Fruit fly (Drosophila melanogaster) whole organism, embryonic: Measurements from ENCODE around the gene Iyd.

Experiments used
- ATbp ChIP-seq: fragments of 200-800 bp; sonication (Bioruptor generic); optimal IDR thresholded peaks from 2 replicates; lab custom pipeline; 2017; ENCODE audit warnings: missing biosample characterization, mild to moderate bottlenecking, missing genetic modification characterization, missing genetic modification reagents
- Asciz ChIP-seq: fragments of 200-800 bp; sonication (Bioruptor generic); optimal IDR thresholded peaks from 2 replicates; lab custom pipeline; 2017; ENCODE audit warnings: missing biosample characterization, mild to moderate bottlenecking, missing genetic modification characterization, missing genetic modification reagents
- Atf-2 ChIP-seq: fragments of 200-800 bp; sonication (Bioruptor generic); optimal IDR thresholded peaks from 2 replicates; lab custom pipeline; 2016; ENCODE audit warnings: missing biosample characterization, missing genetic modification characterization
- CG11247 ChIP-seq: fragments of 200-800 bp; sonication (Bioruptor generic); IDR thresholded peaks from 2 replicates; pipeline ENCODE4 v1.3.6; 2022; ENCODE audit warnings: missing biosample characterization, missing genetic modification characterization
- CG12071 ChIP-seq: fragments of 200-800 bp; sonication (Bioruptor generic); optimal IDR thresholded peaks from 3 replicates; lab custom pipeline; 2018; ENCODE audit warnings: missing biosample characterization, mild to moderate bottlenecking, missing genetic modification characterization
- CG12299 ChIP-seq: fragments of 200-800 bp; sonication (Bioruptor generic); optimal IDR thresholded peaks from 2 replicates; lab custom pipeline; 2018; ENCODE audit warnings: missing biosample characterization, mild to moderate bottlenecking, missing genetic modification characterization
- CG12391 ChIP-seq: fragments of 200-800 bp; sonication (Bioruptor generic); optimal IDR thresholded peaks from 3 replicates; lab custom pipeline; 2018; ENCODE audit warnings: missing biosample characterization, mild to moderate bottlenecking, missing genetic modification characterization, moderate library complexity
- CG12744 ChIP-seq: fragments of 200-800 bp; sonication (Bioruptor generic); optimal IDR thresholded peaks from 2 replicates; lab custom pipeline; 2016; ENCODE audit warnings: missing biosample characterization, missing genetic modification characterization
- CG14667 ChIP-seq: fragments of 200-800 bp; sonication (Bioruptor generic); IDR thresholded peaks from 2 replicates; pipeline ENCODE4 v1.3.6; 2022; ENCODE audit warnings: missing biosample characterization, missing genetic modification characterization
- CG15514 ChIP-seq: fragments of 200-800 bp; sonication (Bioruptor generic); optimal IDR thresholded peaks from 3 replicates; lab custom pipeline; 2017; ENCODE audit warnings: missing biosample characterization, missing genetic modification characterization, mild to moderate bottlenecking, moderate library complexity, missing genetic modification reagents
- CG15696 ChIP-seq: fragments of 200-800 bp; sonication (Bioruptor generic); optimal IDR thresholded peaks from 2 replicates; lab custom pipeline; 2019; ENCODE audit warnings: missing biosample characterization, mild to moderate bottlenecking, missing genetic modification characterization, moderate library complexity
- CG1792 ChIP-seq: fragments of 200-800 bp; sonication (Bioruptor generic); optimal IDR thresholded peaks from 2 replicates; lab custom pipeline; 2016; ENCODE audit warnings: missing biosample characterization, missing genetic modification characterization
- CG18476 ChIP-seq: fragments of 200-800 bp; sonication (Bioruptor generic); optimal IDR thresholded peaks from 2 replicates; lab custom pipeline; 2016; ENCODE audit warnings: missing biosample characterization, mild to moderate bottlenecking, missing genetic modification characterization
- CG2199 ChIP-seq: fragments of 200-800 bp; sonication (Bioruptor generic); IDR thresholded peaks from 3 replicates; pipeline ENCODE4 v1.3.6; 2022; ENCODE audit warnings: missing biosample characterization, missing genetic modification characterization
- CG2202 ChIP-seq: fragments of 200-800 bp; sonication (Bioruptor generic); optimal IDR thresholded peaks from 2 replicates; lab custom pipeline; 2018; ENCODE audit warnings: missing biosample characterization, mild to moderate bottlenecking, missing genetic modification characterization
- CG2678 ChIP-seq: fragments of 200-800 bp; sonication (Bioruptor generic); optimal IDR thresholded peaks from 3 replicates; lab custom pipeline; 2019; ENCODE audit warnings: missing biosample characterization, mild to moderate bottlenecking, missing genetic modification characterization, moderate library complexity
- CG34376 ChIP-seq: fragments of 200-800 bp; sonication (Bioruptor generic); optimal IDR thresholded peaks from 2 replicates; lab custom pipeline; 2018; ENCODE audit warnings: missing biosample characterization, mild to moderate bottlenecking, missing genetic modification characterization
- CG34422 ChIP-seq: fragments of 200-800 bp; sonication (Bioruptor generic); IDR thresholded peaks from 3 replicates; pipeline ENCODE4 v1.3.6; 2022; ENCODE audit warnings: missing biosample characterization, missing genetic modification characterization
- CG3838 ChIP-seq: fragments of 200-800 bp; sonication (Bioruptor generic); optimal IDR thresholded peaks from 3 replicates; lab custom pipeline; 2016; ENCODE audit warnings: missing biosample characterization, missing genetic modification characterization
- CG5245 ChIP-seq: fragments of 200-800 bp; sonication (Bioruptor generic); optimal IDR thresholded peaks from 3 replicates; lab custom pipeline; 2016; ENCODE audit warnings: missing biosample characterization, missing genetic modification characterization
- CG6254 ChIP-seq: fragments of 200-800 bp; sonication (Bioruptor generic); optimal IDR thresholded peaks from 3 replicates; lab custom pipeline; 2017; ENCODE audit warnings: mild to moderate bottlenecking, missing biosample characterization, missing genetic modification reagents, missing genetic modification characterization
- CG7928 ChIP-seq: fragments of 200-800 bp; sonication (Bioruptor generic); optimal IDR thresholded peaks from 2 replicates; lab custom pipeline; 2017; ENCODE audit warnings: missing biosample characterization, mild to moderate bottlenecking, missing genetic modification characterization
- CG8359 ChIP-seq: fragments of 200-800 bp; sonication (Bioruptor generic); optimal IDR thresholded peaks from 2 replicates; lab custom pipeline; 2017; ENCODE audit warnings: missing biosample characterization, mild to moderate bottlenecking, missing genetic modification characterization, borderline replicate concordance
- Dip3 ChIP-seq: fragments of 200-800 bp; sonication (Bioruptor generic); optimal IDR thresholded peaks from 3 replicates; lab custom pipeline; 2016; ENCODE audit warnings: missing biosample characterization, missing genetic modification characterization
- Dref ChIP-seq: fragments of 200-800 bp; sonication (Bioruptor generic); IDR thresholded peaks from 2 replicates; pipeline ENCODE4 v1.3.6; 2022; ENCODE audit warnings: missing biosample characterization, missing genetic modification characterization
- Fer1 ChIP-seq: fragments of 200-800 bp; sonication (Bioruptor generic); optimal IDR thresholded peaks from 2 replicates; lab custom pipeline; 2017; ENCODE audit warnings: missing biosample characterization, mild to moderate bottlenecking, missing genetic modification characterization
- Fer2 ChIP-seq: fragments of 200-800 bp; sonication (Bioruptor generic); optimal IDR thresholded peaks from 2 replicates; lab custom pipeline; 2018; ENCODE audit warnings: missing biosample characterization, mild to moderate bottlenecking, missing genetic modification characterization, moderate library complexity
- Lpt ChIP-seq: fragments of >200 bp; optimal IDR thresholded peaks from 2 replicates; lab custom pipeline; 2018; ENCODE audit warnings: missing biosample characterization, missing genetic modification characterization
- Med ChIP-seq: fragments of 200-800 bp; sonication (Bioruptor generic); peaks from one replicate; lab custom pipeline; 2016; ENCODE audit warnings: missing biosample characterization, missing genetic modification characterization, mild to moderate bottlenecking, inconsistent platforms, moderate library complexity
- PHDP ChIP-seq: fragments of 200-800 bp; sonication (Bioruptor generic); optimal IDR thresholded peaks from 3 replicates; lab custom pipeline; 2018; ENCODE audit warnings: missing biosample characterization, mild to moderate bottlenecking, missing genetic modification characterization, moderate library complexity
- Rfx ChIP-seq: fragments of 200-800 bp; sonication (Bioruptor generic); IDR thresholded peaks from 2 replicates; pipeline ENCODE4 v1.3.6; 2022; ENCODE audit warnings: missing biosample characterization, missing genetic modification characterization
- ap ChIP-seq: fragments of 200-800 bp; sonication (Bioruptor generic); IDR thresholded peaks from 2 replicates; pipeline ENCODE4 v1.3.6; 2022; ENCODE audit warnings: missing biosample characterization, missing genetic modification characterization
- cwo ChIP-seq: fragments of 200-800 bp; sonication (Bioruptor generic); optimal IDR thresholded peaks from 3 replicates; lab custom pipeline; 2017; ENCODE audit warnings: missing biosample characterization, missing genetic modification characterization, mild to moderate bottlenecking, moderate library complexity, missing genetic modification reagents
- fd64A ChIP-seq: fragments of 200-800 bp; sonication (Bioruptor generic); optimal IDR thresholded peaks from 3 replicates; lab custom pipeline; 2018; ENCODE audit warnings: missing biosample characterization, mild to moderate bottlenecking, missing genetic modification characterization
- fu2 ChIP-seq: fragments of 200-800 bp; sonication (Bioruptor generic); optimal IDR thresholded peaks from 2 replicates; lab custom pipeline; 2016; ENCODE audit warnings: missing biosample characterization, missing genetic modification characterization
- grau ChIP-seq: fragments of 200-800 bp; optimal IDR thresholded peaks from 3 replicates; lab custom pipeline; 2019; ENCODE audit warnings: missing biosample characterization, mild to moderate bottlenecking, missing genetic modification characterization, moderate library complexity
- gro ChIP-seq: fragments of 200-800 bp; sonication (Bioruptor generic); optimal IDR thresholded peaks from 2 replicates; lab custom pipeline; 2016; ENCODE audit warnings: missing biosample characterization, missing genetic modification characterization
- ken ChIP-seq: fragments of 200-800 bp; sonication (Bioruptor generic); IDR thresholded peaks from 3 replicates; pipeline ENCODE4 v1.3.6; 2022; ENCODE audit warnings: missing biosample characterization, missing genetic modification characterization
- lab ChIP-seq: fragments of 200-800 bp; sonication (Bioruptor generic); optimal IDR thresholded peaks from 3 replicates; lab custom pipeline; 2017; ENCODE audit warnings: missing biosample characterization, missing genetic modification characterization, mild to moderate bottlenecking, moderate library complexity, missing genetic modification reagents
- lov ChIP-seq, 2 experiments: fragments of 200-800 bp in 1 of 2; fragments of >200 bp in 1 of 2; sonication (Bioruptor generic) in 1 of 2; IDR thresholded peaks in 1 of 2; optimal IDR thresholded peaks in 1 of 2; 2 replicates in 1 of 2; 3 replicates in 1 of 2; pipeline versions ENCODE4 v1.3.6 to Lab custom; 2017 to 2022; ENCODE audit warnings: missing biosample characterization in 1 of 2, missing genetic modification characterization in 1 of 2
- luna ChIP-seq: fragments of 200-800 bp; sonication (Bioruptor generic); optimal IDR thresholded peaks from 2 replicates; lab custom pipeline; 2016; ENCODE audit warnings: missing biosample characterization, missing genetic modification characterization
- otp ChIP-seq: fragments of 200-800 bp; sonication (Bioruptor generic); IDR thresholded peaks from 3 replicates; pipeline ENCODE4, ENCODE4 v1.3.6; 2022; ENCODE audit warnings: missing biosample characterization, missing genetic modification characterization
- peb ChIP-seq: fragments of 200-800 bp; sonication (Bioruptor generic); IDR thresholded peaks from 2 replicates; pipeline ENCODE4 v1.3.6; 2022; ENCODE audit warnings: missing biosample characterization, missing genetic modification characterization
- ro ChIP-seq: fragments of 200-800 bp; sonication (Bioruptor generic); IDR thresholded peaks from 2 replicates; pipeline ENCODE4 v1.3.6; 2022; ENCODE audit warnings: missing biosample characterization, missing genetic modification characterization
- run ChIP-seq: fragments of 200-800 bp; sonication (Bioruptor generic); optimal IDR thresholded peaks from 3 replicates; lab custom pipeline; 2018; ENCODE audit warnings: missing biosample characterization, mild to moderate bottlenecking, missing genetic modification characterization
- sc ChIP-seq, 3 experiments: fragments of >200 bp in 2 of 3; fragments of 200-800 bp in 1 of 3; sonication (Bioruptor generic) in 1 of 3; optimal IDR thresholded peaks; 2 replicates in 2 of 3; 3 replicates in 1 of 3; lab custom pipeline; 2017; ENCODE audit warnings: mild to moderate bottlenecking in 1 of 3, missing biosample characterization in 1 of 3, missing genetic modification characterization in 1 of 3, missing genetic modification reagents in 1 of 3
- schlank ChIP-seq: fragments of 200-800 bp; sonication (Bioruptor generic); optimal IDR thresholded peaks from 2 replicates; lab custom pipeline; 2018; ENCODE audit warnings: missing biosample characterization, mild to moderate bottlenecking, missing genetic modification characterization
- sens ChIP-seq: fragments of 200-800 bp; sonication (Bioruptor generic); peaks from one replicate; lab custom pipeline; 2016; ENCODE audit warnings: missing biosample characterization, missing genetic modification characterization
- seq ChIP-seq: fragments of 200-800 bp; sonication (Bioruptor generic); IDR thresholded peaks from 2 replicates; pipeline ENCODE4 v1.3.6; 2022; ENCODE audit warnings: missing biosample characterization, missing genetic modification characterization
- wek ChIP-seq: fragments of 200-800 bp; sonication (Bioruptor generic); optimal IDR thresholded peaks from 3 replicates; lab custom pipeline; 2018; ENCODE audit warnings: missing biosample characterization, mild to moderate bottlenecking, missing genetic modification characterization, moderate library complexity
- zfh2 ChIP-seq: fragments of 200-800 bp; sonication (Bioruptor generic); optimal IDR thresholded peaks from 2 replicates; lab custom pipeline; 2016; ENCODE audit warnings: missing biosample characterization, missing genetic modification characterization

The Iyd gene

DNA sequence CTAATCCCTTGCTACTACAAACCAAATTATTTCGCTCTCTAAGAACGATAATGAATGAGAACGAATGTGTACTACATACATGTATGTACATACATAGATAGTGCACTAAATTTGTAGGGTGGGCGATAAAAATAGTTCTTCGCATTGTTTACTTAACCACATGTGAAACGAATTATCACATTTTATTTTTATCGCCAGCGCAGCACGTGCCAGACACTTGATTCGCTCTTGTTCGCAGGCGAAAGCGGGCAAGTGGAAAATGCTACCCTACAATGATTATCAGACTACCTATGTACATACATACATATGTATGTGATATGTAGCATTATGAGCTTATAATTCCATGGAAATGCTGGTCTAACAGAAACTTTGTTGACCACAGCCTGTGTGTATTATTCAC, 10.2 kb downstream of the Iyd start (continued):
- peak; percentile 27 for TF ChIP-seq CG15514 (GFP tag; lab: Kevin White, UChicago)
- no peak for TF ChIP-seq CG12391 (tag; lab: Kevin White, UChicago)
- TF ChIP-seq lov (optimal IDR thresholded peaks at IDR 0.05; lab: Kevin White, UChicago): no peak
- TF ChIP-seq lov (GFP tag; IDR thresholded peaks at IDR 0.05; lab: Robert Waterston, UW): no peak
- no peak for TF ChIP-seq Rfx (GFP tag; lab: Robert Waterston, UW)
- no peak for TF ChIP-seq CG8359
- TF ChIP-seq CG2199: 0 out of 3 replicates have a peak, but pooled peaks have one; percentile 23
- no peak for TF ChIP-seq CG15696 (tag; lab: Kevin White, UChicago)
- peak; percentile 54 for TF ChIP-seq Med (GFP tag; lab: Kevin White, UChicago)
- TF ChIP-seq Dref: no peak
- TF ChIP-seq run (tag; lab: Kevin White, UChicago): no peak
- TF ChIP-seq Fer2 (tag; lab: Kevin White, UChicago): no peak
- TF ChIP-seq ATbp (GFP tag; lab: Kevin White, UChicago): peak; percentile 12
- TF ChIP-seq grau: peak; percentile 0
- no peak for TF ChIP-seq ken
- TF ChIP-seq gro (GFP tag; lab: Kevin White, UChicago): no peak
- TF ChIP-seq wek (GFP tag; lab: Kevin White, UChicago): peak; percentile 28
- no peak for TF ChIP-seq Atf-2 (GFP tag; lab: Kevin White, UChicago)
- TF ChIP-seq luna: no peak
- no peak for TF ChIP-seq PHDP (tag; lab: Kevin White, UChicago)
- TF ChIP-seq CG2678 (tag; lab: Kevin White, UChicago): peak; percentile 4
- TF ChIP-seq CG12744 (GFP tag; lab: Kevin White, UChicago): no peak
- no peak for TF ChIP-seq sc (optimal IDR thresholded peaks at IDR 0.05; lab: Kevin White, UChicago)
- TF ChIP-seq sc (GFP tag; optimal IDR thresholded peaks at IDR 0.05; lab: Kevin White, UChicago): no peak
- TF ChIP-seq fd64A (GFP tag; lab: Kevin White, UChicago): peak; percentile 42
- TF ChIP-seq zfh2 (GFP tag; lab: Kevin White, UChicago): no peak
- TF ChIP-seq CG34422 (GFP tag; lab: Robert Waterston, UW): 0 out of 3 replicates have a peak, but pooled peaks have one; percentile 30
- no peak for TF ChIP-seq CG12299 (tag; lab: Kevin White, UChicago)
- TF ChIP-seq CG14667: no peak
- peak; percentile 59 for TF ChIP-seq sens (GFP tag; lab: Kevin White, UChicago)
- peak; percentile 50 for TF ChIP-seq CG12071 (GFP tag; lab: Kevin White, UChicago)
- peak; percentile 98 for TF ChIP-seq cwo (GFP tag; lab: Kevin White, UChicago)
- no peak for TF ChIP-seq seq
- TF ChIP-seq fu2: no peak
- TF ChIP-seq CG1792: no peak
- TF ChIP-seq Asciz (GFP tag; lab: Kevin White, UChicago): peak; percentile 26
- no peak for TF ChIP-seq Lpt (GFP tag; lab: Kevin White, UChicago)
- no peak for TF ChIP-seq CG7928
- no peak for TF ChIP-seq CG2202
- no peak for TF ChIP-seq CG5245 (GFP tag; lab: Kevin White, UChicago)
- TF ChIP-seq Fer1 (GFP tag; lab: Kevin White, UChicago): peak; percentile 43
- no peak for TF ChIP-seq ro (GFP tag; lab: Robert Waterston, UW)
- TF ChIP-seq lab: peak; percentile 28
- no peak for TF ChIP-seq CG18476
- no peak for TF ChIP-seq schlank (tag; lab: Kevin White, UChicago)
- TF ChIP-seq otp: no peak
- TF ChIP-seq ap (GFP tag; lab: Robert Waterston, UW): no peak
- peak; percentile 42 for TF ChIP-seq CG34376 (GFP tag; lab: Kevin White, UChicago)
- TF ChIP-seq Dip3 (GFP tag; lab: Kevin White, UChicago): no peak
- TF ChIP-seq peb (GFP tag; lab: Robert Waterston, UW): no peak
- no peak for TF ChIP-seq CG3838 (GFP tag; lab: Kevin White, UChicago)
- TF ChIP-seq CG11247 (GFP tag; lab: Robert Waterston, UW): no peak
- no peak for TF ChIP-seq CG6254 (GFP tag; lab: Kevin White, UChicago)
